Fruit fly (Drosophila melanogaster) whole organism, prepupa: ENCODE data around the gene Pax.
A peak's percentile ranks its signal among the peaks of the same experiment; 100 is the strongest.

Experiments
- Blimp-1 ChIP-seq: fragments of 200-800 bp; sonication (Bioruptor generic); optimal IDR thresholded peaks from 3 replicates; lab custom pipeline; 2017; ENCODE audit warnings: missing biosample characterization, missing genetic modification characterization, mild to moderate bottlenecking, moderate library complexity, missing genetic modification reagents
- CG10669 ChIP-seq: fragments of 200-800 bp; sonication (Bioruptor generic); optimal IDR thresholded peaks from 3 replicates; lab custom pipeline; 2018; ENCODE audit warnings: missing biosample characterization, mild to moderate bottlenecking, missing genetic modification characterization, moderate library complexity
- CG11762 ChIP-seq: fragments of 200-800 bp; sonication (Bioruptor generic); optimal IDR thresholded peaks from 3 replicates; lab custom pipeline; 2016; ENCODE audit warnings: missing biosample characterization, missing genetic modification characterization; ENCODE audit not compliant: insufficient read depth
- CG11902 ChIP-seq: fragments of 200-800 bp; sonication (Bioruptor generic); optimal IDR thresholded peaks from 3 replicates; lab custom pipeline; 2016; ENCODE audit warnings: missing biosample characterization, missing genetic modification characterization
- CG15336 ChIP-seq: fragments of 200-800 bp; sonication (Bioruptor generic); IDR thresholded peaks from 2 replicates; pipeline ENCODE4 v1.3.6; 2022; ENCODE audit warnings: missing biosample characterization, missing genetic modification characterization
- CG16779 ChIP-seq: fragments of 200-800 bp; sonication (Bioruptor generic); optimal IDR thresholded peaks from 3 replicates; lab custom pipeline; 2017; ENCODE audit warnings: missing biosample characterization, mild to moderate bottlenecking, missing genetic modification characterization
- CG32006 ChIP-seq: fragments of 200-800 bp; sonication (Bioruptor generic); optimal IDR thresholded peaks from 3 replicates; lab custom pipeline; 2017; ENCODE audit warnings: missing biosample characterization, mild to moderate bottlenecking, missing genetic modification characterization
- CG4318 ChIP-seq: fragments of 200-800 bp; sonication (Bioruptor generic); optimal IDR thresholded peaks from 3 replicates; lab custom pipeline; 2017; ENCODE audit warnings: missing biosample characterization, mild to moderate bottlenecking, missing genetic modification characterization
- CG6163 ChIP-seq: fragments of 200-800 bp; sonication (Bioruptor generic); IDR thresholded peaks from 3 replicates; pipeline ENCODE4 v1.3.6; 2022; ENCODE audit warnings: missing biosample characterization, missing genetic modification characterization
- CG6792 ChIP-seq: fragments of 200-800 bp; sonication (Bioruptor generic); optimal IDR thresholded peaks from 3 replicates; lab custom pipeline; 2016; ENCODE audit warnings: missing biosample characterization, missing genetic modification characterization
- CG6808 ChIP-seq: fragments of 200-800 bp; sonication (Bioruptor generic); optimal IDR thresholded peaks from 3 replicates; lab custom pipeline; 2017; ENCODE audit warnings: missing biosample characterization, missing genetic modification characterization, mild to moderate bottlenecking, moderate library complexity, missing genetic modification reagents
- CG8119 ChIP-seq: fragments of 200-800 bp; sonication (Bioruptor generic); IDR thresholded peaks from 3 replicates; pipeline ENCODE4 v1.3.6; 2022; ENCODE audit warnings: missing biosample characterization, missing genetic modification characterization
- CG8319 ChIP-seq: fragments of 200-800 bp; sonication (Bioruptor generic); optimal IDR thresholded peaks from 3 replicates; lab custom pipeline; 2016; ENCODE audit warnings: missing biosample characterization, missing genetic modification characterization
- CG8632 ChIP-seq: fragments of 200-800 bp; sonication (Bioruptor generic); optimal IDR thresholded peaks from 3 replicates; lab custom pipeline; 2016; ENCODE audit warnings: missing biosample characterization, missing genetic modification characterization
- CG9139 ChIP-seq: fragments of 200-800 bp; sonication (Bioruptor generic); optimal IDR thresholded peaks from 3 replicates; lab custom pipeline; 2017; ENCODE audit warnings: missing biosample characterization, mild to moderate bottlenecking, missing genetic modification characterization
- Eip75B ChIP-seq: fragments of 200-800 bp; sonication (Bioruptor generic); optimal IDR thresholded peaks from 3 replicates; lab custom pipeline; 2016; ENCODE audit warnings: missing biosample characterization, missing genetic modification characterization
- Eip78C ChIP-seq: fragments of 200-800 bp; sonication (Bioruptor generic); peaks from one replicate; lab custom pipeline; 2016; ENCODE audit warnings: missing biosample characterization, missing genetic modification characterization
- Eip93F ChIP-seq: fragments of 200-800 bp; sonication (Bioruptor generic); optimal IDR thresholded peaks from 2 replicates; lab custom pipeline; 2016; ENCODE audit warnings: missing biosample characterization, mild to moderate bottlenecking, missing genetic modification characterization
- Ets96B ChIP-seq: fragments of 200-800 bp; optimal IDR thresholded peaks from 2 replicates; lab custom pipeline; 2019; ENCODE audit warnings: missing biosample characterization, mild to moderate bottlenecking, missing genetic modification characterization, moderate library complexity
- Gug ChIP-seq: fragments of 200-800 bp; sonication (Bioruptor generic); IDR thresholded peaks from 2 replicates; pipeline ENCODE4 v1.3.6; 2022; ENCODE audit warnings: missing biosample characterization, missing genetic modification characterization
- Hr38 ChIP-seq: sonication (Bioruptor generic); optimal IDR thresholded peaks from 2 replicates; lab custom pipeline; 2016; ENCODE audit warnings: missing biosample characterization, missing genetic modification characterization
- Hr39 ChIP-seq: fragments of 200-800 bp; sonication (Bioruptor generic); optimal IDR thresholded peaks from 2 replicates; lab custom pipeline; 2016; ENCODE audit warnings: missing biosample characterization, missing genetic modification characterization
- Hr4 ChIP-seq: fragments of 200-800 bp; sonication (Bioruptor generic); optimal IDR thresholded peaks from 3 replicates; lab custom pipeline; 2016; ENCODE audit warnings: missing biosample characterization, missing genetic modification characterization
- Lpt ChIP-seq: fragments of 200-800 bp; sonication (Bioruptor generic); optimal IDR thresholded peaks from 3 replicates; lab custom pipeline; 2016; ENCODE audit warnings: missing biosample characterization, missing genetic modification characterization
- Met ChIP-seq: fragments of 200-800 bp; sonication (Bioruptor generic); optimal IDR thresholded peaks from 3 replicates; lab custom pipeline; 2016; ENCODE audit warnings: missing biosample characterization, missing genetic modification characterization
- Smox ChIP-seq: fragments of 200-800 bp; sonication (Bioruptor generic); optimal IDR thresholded peaks from 3 replicates; lab custom pipeline; 2016; ENCODE audit warnings: missing biosample characterization, missing genetic modification characterization
- Sox102F ChIP-seq: fragments of 200-800 bp; sonication (Bioruptor generic); optimal IDR thresholded peaks from 2 replicates; lab custom pipeline; 2016; ENCODE audit warnings: missing biosample characterization, mild to moderate bottlenecking, missing genetic modification characterization
- Sox15 ChIP-seq: fragments of 200-800 bp; sonication (Bioruptor generic); optimal IDR thresholded peaks from 3 replicates; lab custom pipeline; 2016; ENCODE audit warnings: missing biosample characterization, missing genetic modification characterization
- cyc ChIP-seq: fragments of 200-800 bp; sonication (Bioruptor generic); optimal IDR thresholded peaks from 3 replicates; lab custom pipeline; 2016; ENCODE audit warnings: missing biosample characterization, missing genetic modification characterization
- dsx ChIP-seq: fragments of 200-800 bp; optimal IDR thresholded peaks from 3 replicates; lab custom pipeline; 2019; ENCODE audit warnings: missing biosample characterization, mild to moderate bottlenecking, missing genetic modification characterization, moderate library complexity; ENCODE audit not compliant: poor library complexity, severe bottlenecking
- eg ChIP-seq: fragments of 200-800 bp; sonication (Bioruptor generic); IDR thresholded peaks from 3 replicates; pipeline ENCODE4 v1.3.6; 2022; ENCODE audit warnings: missing biosample characterization, missing genetic modification characterization
- esn ChIP-seq: fragments of 200-800 bp; sonication (Bioruptor generic); optimal IDR thresholded peaks from 2 replicates; lab custom pipeline; 2016; ENCODE audit warnings: missing biosample characterization, mild to moderate bottlenecking, missing genetic modification characterization, moderate library complexity
- fd59A ChIP-seq: fragments of 200-800 bp; sonication (Bioruptor generic); optimal IDR thresholded peaks from 2 replicates; lab custom pipeline; 2017; ENCODE audit warnings: missing biosample characterization, mild to moderate bottlenecking, missing genetic modification characterization, missing genetic modification reagents
- fd85E ChIP-seq: fragments of 200-800 bp; sonication (Bioruptor generic); optimal IDR thresholded peaks from 3 replicates; lab custom pipeline; 2016; ENCODE audit warnings: missing biosample characterization, missing genetic modification characterization
- fkh ChIP-seq: fragments of 200-800 bp; sonication (Bioruptor generic); optimal IDR thresholded peaks from 3 replicates; lab custom pipeline; 2017; ENCODE audit warnings: missing biosample characterization, mild to moderate bottlenecking, missing genetic modification characterization, moderate library complexity
- lz ChIP-seq: fragments of 200-800 bp; sonication (Bioruptor generic); optimal IDR thresholded peaks from 3 replicates; lab custom pipeline; 2016; ENCODE audit warnings: missing biosample characterization, missing genetic modification characterization
- net ChIP-seq: fragments of 200-800 bp; sonication (Bioruptor generic); optimal IDR thresholded peaks from 3 replicates; lab custom pipeline; 2016; ENCODE audit warnings: missing biosample characterization, missing genetic modification characterization
- pdm3 ChIP-seq: fragments of 200-800 bp; sonication (Bioruptor generic); optimal IDR thresholded peaks from 3 replicates; lab custom pipeline; 2016; ENCODE audit warnings: missing biosample characterization, missing genetic modification characterization
- salr ChIP-seq, 2 experiments: fragments of 200-800 bp; sonication (Bioruptor generic); optimal IDR thresholded peaks; 3 replicates each; lab custom pipeline; 2016 to 2018; ENCODE audit warnings: missing biosample characterization in 2 of 2, missing genetic modification characterization in 2 of 2, mild to moderate bottlenecking in 1 of 2
- ss ChIP-seq, 2 experiments: fragments of 200-800 bp; sonication (Bioruptor generic); optimal IDR thresholded peaks; 2 replicates in 1 of 2; 3 replicates in 1 of 2; lab custom pipeline; 2017 to 2018; ENCODE audit warnings: mild to moderate bottlenecking in 2 of 2, missing biosample characterization in 2 of 2, missing genetic modification characterization in 2 of 2, moderate library complexity in 1 of 2
- svp ChIP-seq: fragments of 200-800 bp; sonication (Bioruptor generic); peaks from one replicate; lab custom pipeline; 2016; ENCODE audit warnings: missing biosample characterization, missing genetic modification characterization
- topi ChIP-seq: fragments of 200-800 bp; sonication (Bioruptor generic); optimal IDR thresholded peaks from 3 replicates; lab custom pipeline; 2016; ENCODE audit warnings: missing biosample characterization, missing genetic modification characterization
- vri ChIP-seq: fragments of 200-800 bp; sonication (Bioruptor generic); optimal IDR thresholded peaks from 3 replicates; lab custom pipeline; 2016; ENCODE audit warnings: missing biosample characterization, mild to moderate bottlenecking, missing genetic modification characterization

Pax gene

DNA sequence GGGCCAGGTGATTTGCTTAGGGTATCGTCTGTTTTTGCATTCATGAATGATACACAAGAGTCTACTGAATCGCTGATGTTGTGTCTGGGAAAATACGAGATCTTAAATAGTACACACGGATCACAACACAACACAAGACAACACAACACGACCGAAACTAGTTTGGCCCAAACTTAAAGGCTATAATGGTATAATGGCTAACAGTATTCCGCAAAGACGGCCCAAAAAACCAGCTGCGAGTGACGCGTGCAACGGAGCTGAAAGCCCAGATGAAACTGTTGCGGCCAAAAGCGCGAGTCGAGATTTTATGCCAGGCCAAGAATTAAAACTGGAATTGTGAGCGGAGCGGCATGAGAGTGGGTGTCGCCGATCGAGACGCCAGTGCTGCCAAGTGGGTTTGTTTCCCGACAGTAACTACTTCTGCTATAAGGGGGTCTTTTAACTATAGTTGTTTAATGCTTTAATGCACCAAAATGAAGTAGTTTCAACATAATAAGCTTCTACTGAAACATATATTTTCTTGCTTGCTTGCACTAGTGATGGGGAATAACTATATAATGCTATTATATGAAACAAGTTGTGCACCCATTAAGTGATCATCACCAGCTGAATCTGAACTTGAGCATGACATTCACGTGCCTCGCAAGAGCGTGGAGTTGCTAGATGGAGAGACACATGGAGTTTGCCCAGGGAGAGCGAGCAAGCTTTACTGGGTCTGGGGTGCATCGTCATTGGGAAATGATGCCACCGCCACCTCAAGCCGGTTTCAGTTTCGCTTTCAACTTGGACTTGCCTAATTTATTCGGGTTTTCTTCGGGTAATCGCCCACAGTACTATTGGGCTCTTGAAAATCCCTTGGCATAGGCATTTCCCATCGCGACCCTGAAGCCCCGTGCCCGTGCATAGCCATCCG, 12.5 kb upstream of the Pax start (continued):
- TF ChIP-seq esn (GFP tag; lab: Kevin White, UChicago) (peak; percentile 44), Sox102F (no peak), CG11762 (GFP tag; lab: Kevin White, UChicago) (no peak), Smox (no peak), salr (GFP tag; optimal IDR thresholded peaks at IDR 0.05; lab: Kevin White, UChicago) (no peak), CG8632 (GFP tag; lab: Kevin White, UChicago) (peak; percentile 4), dsx (GFP tag; lab: Kevin White, UChicago) (peak; percentile 38), svp (GFP tag; lab: Kevin White, UChicago) (no peak), lz (GFP tag; lab: Kevin White, UChicago) (no peak), CG9139 (GFP tag; lab: Kevin White, UChicago) (no peak), CG15336 (GFP tag; lab: Robert Waterston, UW) (peak; percentile 30; the same call in 1 of the 2 replicates), Met (GFP tag; lab: Kevin White, UChicago) (no peak), Hr39 (GFP tag; lab: Kevin White, UChicago) (no peak), cyc (no peak), Eip75B (GFP tag; lab: Kevin White, UChicago) (peak; percentile 13), CG8119 (GFP tag; lab: Robert Waterston, UW) (peak; percentile 57; the same call in 2 of the 3 replicates), fd59A (GFP tag; lab: Kevin White, UChicago) (no peak), Sox15 (GFP tag; lab: Kevin White, UChicago) (no peak), pdm3 (GFP tag; lab: Kevin White, UChicago) (peak; percentile 10)

DNA sequence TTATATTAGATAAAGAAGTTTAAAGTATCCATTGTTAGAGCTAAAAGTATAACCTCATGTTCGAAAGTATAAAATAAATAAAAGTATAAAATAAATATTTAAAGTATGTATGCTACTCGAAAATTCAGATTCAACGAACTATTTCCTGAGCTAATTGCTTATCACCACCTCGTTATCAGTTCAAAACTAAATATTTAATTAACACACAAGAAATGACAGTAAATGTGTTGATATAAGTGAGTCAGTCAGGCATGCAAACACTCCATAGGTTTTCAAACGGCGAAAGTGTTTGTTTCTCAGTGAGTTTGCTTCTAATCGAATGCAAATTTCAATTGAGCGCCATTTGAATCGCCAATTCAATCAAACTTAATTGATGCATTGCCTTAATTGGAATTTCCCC, 7.9 kb upstream of the Pax start:
- TF ChIP-seq Hr38 (GFP tag; lab: Kevin White, UChicago) (no peak), ss (GFP tag; optimal IDR thresholded peaks at IDR 0.05; lab: Kevin White, UChicago) (peak in 1 of 2 experiments; percentile 21), Eip78C (GFP tag; lab: Kevin White, UChicago) (peak; percentile 36), topi (no peak), dsx (GFP tag; lab: Kevin White, UChicago) (no peak), CG16779 (tag; lab: Kevin White, UChicago) (peak; percentile 10), CG8319 (GFP tag; lab: Kevin White, UChicago) (no peak), fkh (peak; percentile 91), cyc (no peak)

DNA sequence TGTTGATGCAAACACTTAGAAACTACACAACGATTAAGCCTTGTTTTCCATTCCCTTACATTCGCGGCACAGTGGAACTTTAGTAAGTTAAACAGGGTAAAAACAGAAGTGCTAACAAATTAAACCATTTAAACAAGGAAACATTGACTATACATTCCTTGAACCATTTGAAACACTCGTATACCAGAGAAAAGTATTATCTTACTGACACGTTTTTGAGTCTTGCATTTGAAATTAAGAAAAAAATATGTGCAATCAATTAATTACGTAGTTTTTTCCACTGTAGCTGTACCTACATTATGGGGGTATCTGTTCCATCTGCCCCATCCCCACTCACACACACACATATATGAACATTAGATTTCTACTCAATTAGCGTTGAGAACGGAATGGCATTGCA, 6.9 kb upstream of the Pax start:
- TF ChIP-seq topi (no peak), Blimp-1 (GFP tag; lab: Kevin White, UChicago) (no peak), Hr38 (GFP tag; lab: Kevin White, UChicago) (no peak), net (GFP tag; lab: Kevin White, UChicago) (no peak), CG16779 (tag; lab: Kevin White, UChicago) (no peak), CG6163 (GFP tag; lab: Robert Waterston, UW) (no peak), vri (GFP tag; lab: Kevin White, UChicago) (no peak), Eip93F (GFP tag; lab: Kevin White, UChicago) (no peak), CG10669 (GFP tag; lab: Kevin White, UChicago) (no peak), Hr4 (GFP tag; lab: Kevin White, UChicago) (peak; percentile 45), Eip78C (GFP tag; lab: Kevin White, UChicago) (peak; percentile 66), Lpt (GFP tag; lab: Kevin White, UChicago) (peak; percentile 6), CG4318 (GFP tag; lab: Kevin White, UChicago) (no peak), CG15336 (GFP tag; lab: Robert Waterston, UW) (peak; percentile 53), Gug (GFP tag; lab: Robert Waterston, UW) (no peak), lz (GFP tag; lab: Kevin White, UChicago) (no peak), CG11902 (GFP tag; lab: Kevin White, UChicago) (no peak), dsx (GFP tag; lab: Kevin White, UChicago) (no peak), salr (GFP tag; optimal IDR thresholded peaks at IDR 0.05; lab: Kevin White, UChicago) (no peak), CG6792 (no peak), fd85E (GFP tag; lab: Kevin White, UChicago) (no peak), CG8632 (GFP tag; lab: Kevin White, UChicago) (no peak), esn (GFP tag; lab: Kevin White, UChicago) (no peak), cyc (no peak), CG32006 (GFP tag; lab: Kevin White, UChicago) (peak; percentile 57), Ets96B (tag; lab: Kevin White, UChicago) (no peak), CG6808 (GFP tag; lab: Kevin White, UChicago) (no peak), Hr39 (GFP tag; lab: Kevin White, UChicago) (no peak), eg (GFP tag; lab: Robert Waterston, UW) (0 out of 3 replicates have a peak, but pooled peaks have one; percentile 33), ss (GFP tag; optimal IDR thresholded peaks at IDR 0.05; lab: Kevin White, UChicago) (no peak), fkh (peak; percentile 8)
